Worm (Caenorhabditis elegans): ENCODE measurements around the gene W07A12.4.

ce11 chrII:9117789-9118242, 28.2 kb upstream of the W07A12.4 start:
- TF ChIP-seq mdl-1 (tag; optimal IDR thresholded peaks at IDR 0.05): no peak
- TF ChIP-seq elt-2 (tag; optimal IDR thresholded peaks at IDR 0.05): peak; percentile 69

All from whole organism, L1 larva.